Fruit fly (Drosophila melanogaster) whole organism, embryonic: ENCODE results near the gene Uba2.
A peak's percentile ranks its signal among the peaks of the same experiment; 100 is the strongest.

Experiments
- Adf1 ChIP-seq: fragments of 200-800 bp; sonication (Bioruptor generic); IDR thresholded peaks from 2 replicates; pipeline ENCODE4 v1.3.6; 2022; ENCODE audit warnings: missing biosample characterization, missing genetic modification characterization
- CG10321 ChIP-seq: fragments of 200-800 bp; sonication (Bioruptor generic); IDR thresholded peaks from 2 replicates; pipeline ENCODE4 v1.3.6; 2022; ENCODE audit warnings: missing biosample characterization, missing genetic modification characterization
- CG11093 ChIP-seq: fragments of 200-800 bp; sonication (Bioruptor generic); IDR thresholded peaks from 3 replicates; pipeline ENCODE4 v1.3.6; 2022; ENCODE audit warnings: missing biosample characterization, missing genetic modification characterization
- CG11456 ChIP-seq: fragments of 200-800 bp; sonication (Bioruptor generic); IDR thresholded peaks from 3 replicates; pipeline ENCODE4 v1.3.6; 2022; ENCODE audit warnings: missing biosample characterization, missing genetic modification characterization
- CG12219 ChIP-seq: fragments of 200-800 bp; sonication (Bioruptor generic); optimal IDR thresholded peaks from 3 replicates; lab custom pipeline; 2018; ENCODE audit warnings: missing biosample characterization, mild to moderate bottlenecking, missing genetic modification characterization
- CG12744 ChIP-seq: fragments of 200-800 bp; sonication (Bioruptor generic); optimal IDR thresholded peaks from 2 replicates; lab custom pipeline; 2016; ENCODE audit warnings: missing biosample characterization, missing genetic modification characterization
- CG14014 ChIP-seq: fragments of 200-800 bp; sonication (Bioruptor generic); IDR thresholded peaks from 2 replicates; pipeline ENCODE4 v1.3.6; 2022; ENCODE audit warnings: missing biosample characterization, missing genetic modification characterization
- CG1603 ChIP-seq: fragments of 200-800 bp; sonication (Bioruptor generic); optimal IDR thresholded peaks from 2 replicates; lab custom pipeline; 2019; ENCODE audit warnings: missing biosample characterization, mild to moderate bottlenecking, missing genetic modification characterization, moderate library complexity
- CG17359 ChIP-seq: fragments of 200-800 bp; sonication (Bioruptor generic); optimal IDR thresholded peaks from 3 replicates; lab custom pipeline; 2018; ENCODE audit warnings: missing biosample characterization, mild to moderate bottlenecking, missing genetic modification characterization, moderate library complexity
- CG2116 ChIP-seq: fragments of 200-800 bp; sonication (Bioruptor generic); optimal IDR thresholded peaks from 3 replicates; lab custom pipeline; 2018; ENCODE audit warnings: missing biosample characterization, mild to moderate bottlenecking, missing genetic modification characterization
- CG33557 ChIP-seq: fragments of 200-800 bp; sonication (Bioruptor generic); optimal IDR thresholded peaks from 2 replicates; lab custom pipeline; 2019; ENCODE audit warnings: missing biosample characterization, mild to moderate bottlenecking, missing genetic modification characterization, moderate library complexity
- CG34224 ChIP-seq: fragments of 200-800 bp; sonication (Bioruptor generic); IDR thresholded peaks from 3 replicates; pipeline ENCODE4 v1.3.6; 2022; ENCODE audit warnings: missing biosample characterization, missing genetic modification characterization; ENCODE audit not compliant: partially characterized antibody
- CG43689 ChIP-seq: fragments of 200-800 bp; sonication (Bioruptor generic); IDR thresholded peaks from 2 replicates; pipeline ENCODE4 v1.3.6; 2022; ENCODE audit warnings: missing biosample characterization, missing genetic modification characterization
- CG7372 ChIP-seq: fragments of 200-800 bp; sonication (Bioruptor generic); IDR thresholded peaks from 2 replicates; pipeline ENCODE4 v1.3.6; 2022; ENCODE audit warnings: missing biosample characterization, missing genetic modification characterization
- CG7928 ChIP-seq: fragments of 200-800 bp; sonication (Bioruptor generic); optimal IDR thresholded peaks from 2 replicates; lab custom pipeline; 2017; ENCODE audit warnings: missing biosample characterization, mild to moderate bottlenecking, missing genetic modification characterization
- CG9932 ChIP-seq: fragments of 200-800 bp; sonication (Bioruptor generic); IDR thresholded peaks from 2 replicates; pipeline ENCODE4 v1.3.6; 2022; ENCODE audit warnings: missing biosample characterization, missing genetic modification characterization
- Chrac-16 ChIP-seq: fragments of 200-800 bp; sonication (Bioruptor generic); optimal IDR thresholded peaks from 3 replicates; lab custom pipeline; 2016; ENCODE audit warnings: missing biosample characterization, missing genetic modification characterization
- CkIIα-i1 ChIP-seq: fragments of 200-800 bp; sonication (Bioruptor generic); IDR thresholded peaks from 2 replicates; pipeline ENCODE4 v1.3.6; 2022; ENCODE audit warnings: missing biosample characterization, missing genetic modification characterization
- Dek ChIP-seq: fragments of 200-800 bp; sonication (Bioruptor generic); optimal IDR thresholded peaks from 3 replicates; lab custom pipeline; 2019; ENCODE audit warnings: missing biosample characterization, mild to moderate bottlenecking, missing genetic modification characterization, moderate library complexity
- Dfd ChIP-seq, 2 experiments: fragments of >200 bp; optimal IDR thresholded peaks; 2 replicates each; lab custom pipeline; 2017; ENCODE audit warnings: missing biosample characterization in 2 of 2, missing genetic modification characterization in 2 of 2
- Dip3 ChIP-seq: fragments of 200-800 bp; sonication (Bioruptor generic); optimal IDR thresholded peaks from 3 replicates; lab custom pipeline; 2016; ENCODE audit warnings: missing biosample characterization, missing genetic modification characterization
- Dp ChIP-seq: fragments of 200-800 bp; sonication (Bioruptor generic); optimal IDR thresholded peaks from 2 replicates; lab custom pipeline; 2018; ENCODE audit warnings: missing biosample characterization, mild to moderate bottlenecking, missing genetic modification characterization, moderate library complexity
- Drgx ChIP-seq: fragments of 200-800 bp; sonication (Bioruptor generic); IDR thresholded peaks from 2 replicates; pipeline ENCODE4 v1.3.6; 2022; ENCODE audit warnings: missing biosample characterization, missing genetic modification characterization
- H2.0 ChIP-seq: fragments of 200-800 bp; sonication (Bioruptor generic); IDR thresholded peaks from 2 replicates; pipeline ENCODE4 v1.3.6; 2022; ENCODE audit warnings: missing biosample characterization, missing genetic modification characterization
- HHEX ChIP-seq: fragments of 200-800 bp; sonication (Bioruptor generic); optimal IDR thresholded peaks from 3 replicates; lab custom pipeline; 2017; ENCODE audit warnings: missing biosample characterization, mild to moderate bottlenecking, missing genetic modification characterization, missing genetic modification reagents
- HLH54F ChIP-seq: fragments of 200-800 bp; sonication (Bioruptor generic); optimal IDR thresholded peaks from 3 replicates; lab custom pipeline; 2016; ENCODE audit warnings: missing biosample characterization, missing genetic modification characterization
- HmgZ ChIP-seq: fragments of 200-800 bp; sonication (Bioruptor generic); optimal IDR thresholded peaks from 2 replicates; lab custom pipeline; 2018; ENCODE audit warnings: missing biosample characterization, mild to moderate bottlenecking, missing genetic modification characterization
- MBD-R2 ChIP-seq: fragments of 200-800 bp; sonication (Bioruptor generic); IDR thresholded peaks from 2 replicates; pipeline ENCODE4 v1.3.6; 2022; ENCODE audit warnings: missing biosample characterization, missing genetic modification characterization
- MTF-1 ChIP-seq: fragments of 200-800 bp; sonication (Bioruptor generic); optimal IDR thresholded peaks from 2 replicates; lab custom pipeline; 2018; ENCODE audit warnings: missing biosample characterization, mild to moderate bottlenecking, missing genetic modification characterization, borderline replicate concordance
- NFAT ChIP-seq: fragments of 200-800 bp; sonication (Bioruptor generic); IDR thresholded peaks from 2 replicates; pipeline ENCODE4 v1.3.6; 2022; ENCODE audit warnings: missing biosample characterization, missing genetic modification characterization
- Poxn ChIP-seq: fragments of 200-800 bp; sonication (Bioruptor generic); IDR thresholded peaks from 2 replicates; pipeline ENCODE4 v1.3.6; 2022; ENCODE audit warnings: missing biosample characterization, missing genetic modification characterization
- Rfx ChIP-seq: fragments of 200-800 bp; sonication (Bioruptor generic); IDR thresholded peaks from 2 replicates; pipeline ENCODE4 v1.3.6; 2022; ENCODE audit warnings: missing biosample characterization, missing genetic modification characterization
- Rx ChIP-seq: fragments of 200-800 bp; sonication (Bioruptor generic); IDR thresholded peaks from 2 replicates; pipeline ENCODE4 v1.3.6; 2022; ENCODE audit warnings: missing biosample characterization, missing genetic modification characterization
- Sry-δ ChIP-seq: fragments of 200-800 bp; sonication (Bioruptor generic); optimal IDR thresholded peaks from 2 replicates; lab custom pipeline; 2016; ENCODE audit warnings: missing biosample characterization, missing genetic modification characterization
- Tbp ChIP-seq: fragments of >200 bp; optimal IDR thresholded peaks from 2 replicates; lab custom pipeline; 2018; ENCODE audit warnings: missing biosample characterization, missing genetic modification characterization
- Trl ChIP-seq, 3 experiments: fragments of >200 bp in 2 of 3; fragments of 200-800 bp in 1 of 3; sonication (Bioruptor generic) in 1 of 3; optimal IDR thresholded peaks; 2 replicates in 1 of 3; 3 replicates in 2 of 3; lab custom pipeline; 2016 to 2017; ENCODE audit warnings: missing biosample characterization in 1 of 3, missing genetic modification characterization in 1 of 3
- ase ChIP-seq: fragments of 200-800 bp; sonication (Bioruptor generic); IDR thresholded peaks from 3 replicates; pipeline ENCODE4 v1.3.6; 2022; ENCODE audit warnings: missing biosample characterization, missing genetic modification characterization
- crol ChIP-seq: fragments of 200-800 bp; sonication (Bioruptor generic); IDR thresholded peaks from 2 replicates; pipeline ENCODE4 v1.3.6; 2022; ENCODE audit warnings: missing biosample characterization, missing genetic modification characterization
- fu2 ChIP-seq: fragments of 200-800 bp; sonication (Bioruptor generic); optimal IDR thresholded peaks from 2 replicates; lab custom pipeline; 2016; ENCODE audit warnings: missing biosample characterization, missing genetic modification characterization
- gsb ChIP-seq: fragments of 200-800 bp; sonication (Bioruptor generic); IDR thresholded peaks from 2 replicates; pipeline ENCODE4 v1.3.6; 2022; ENCODE audit warnings: missing biosample characterization, missing genetic modification characterization
- jing ChIP-seq: fragments of 200-800 bp; sonication (Bioruptor generic); optimal IDR thresholded peaks from 2 replicates; lab custom pipeline; 2018; ENCODE audit warnings: missing biosample characterization, mild to moderate bottlenecking, missing genetic modification characterization
- klu ChIP-seq: fragments of 200-800 bp; sonication (Bioruptor generic); IDR thresholded peaks from 2 replicates; pipeline ENCODE4 v1.3.6; 2022; ENCODE audit warnings: missing biosample characterization, missing genetic modification characterization
- lilli ChIP-seq: fragments of 200-800 bp; sonication (Bioruptor generic); optimal IDR thresholded peaks from 3 replicates; lab custom pipeline; 2016; ENCODE audit warnings: missing biosample characterization, missing genetic modification characterization
- mam ChIP-seq: fragments of 200-800 bp; sonication (Bioruptor generic); optimal IDR thresholded peaks from 3 replicates; lab custom pipeline; 2016; ENCODE audit warnings: missing biosample characterization, missing genetic modification characterization
- mld ChIP-seq: fragments of 200-800 bp; sonication (Bioruptor generic); IDR thresholded peaks from 3 replicates; pipeline ENCODE4 v1.3.6; 2022; ENCODE audit warnings: missing biosample characterization, missing genetic modification characterization; ENCODE audit not compliant: partially characterized antibody
- nmo ChIP-seq: fragments of 200-800 bp; sonication (Bioruptor generic); optimal IDR thresholded peaks from 2 replicates; lab custom pipeline; 2018; ENCODE audit warnings: missing biosample characterization, mild to moderate bottlenecking, missing genetic modification characterization, moderate library complexity
- pb ChIP-seq: fragments of 200-800 bp; sonication (Bioruptor generic); optimal IDR thresholded peaks from 3 replicates; lab custom pipeline; 2016; ENCODE audit warnings: missing biosample characterization, missing genetic modification characterization
- ro ChIP-seq: fragments of 200-800 bp; sonication (Bioruptor generic); IDR thresholded peaks from 2 replicates; pipeline ENCODE4 v1.3.6; 2022; ENCODE audit warnings: missing biosample characterization, missing genetic modification characterization
- sc ChIP-seq, 3 experiments: fragments of >200 bp in 2 of 3; fragments of 200-800 bp in 1 of 3; sonication (Bioruptor generic) in 1 of 3; optimal IDR thresholded peaks; 2 replicates in 2 of 3; 3 replicates in 1 of 3; lab custom pipeline; 2017; ENCODE audit warnings: mild to moderate bottlenecking in 1 of 3, missing biosample characterization in 1 of 3, missing genetic modification characterization in 1 of 3, missing genetic modification reagents in 1 of 3
- seq ChIP-seq: fragments of 200-800 bp; sonication (Bioruptor generic); IDR thresholded peaks from 2 replicates; pipeline ENCODE4 v1.3.6; 2022; ENCODE audit warnings: missing biosample characterization, missing genetic modification characterization
- vvl ChIP-seq: fragments of 200-800 bp; sonication (Bioruptor generic); IDR thresholded peaks from 2 replicates; pipeline ENCODE4 v1.3.6; 2022; ENCODE audit warnings: missing biosample characterization, missing genetic modification characterization

Uba2 gene

DNA sequence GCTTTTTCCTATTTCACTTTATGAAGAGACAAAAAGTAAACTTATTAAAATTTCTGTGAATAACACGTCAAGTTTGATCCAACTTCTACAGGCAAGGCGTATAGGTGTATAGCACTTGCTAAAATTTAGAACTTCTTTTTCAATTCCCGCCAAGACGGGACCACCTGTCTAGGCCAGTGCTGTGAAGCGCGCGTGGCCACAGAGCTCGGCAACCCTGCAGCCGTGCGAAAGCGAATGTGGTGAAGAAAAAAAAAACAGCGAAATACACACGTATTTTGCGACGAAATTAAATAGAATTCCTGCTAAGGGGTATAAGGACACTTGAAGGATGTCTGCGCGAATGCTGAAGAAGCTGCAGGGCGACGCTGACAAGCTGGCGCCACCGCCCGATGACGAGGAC is 17.4 kb downstream of the Uba2 start, which contains the start of gene Nulp1 (continued):
- TF ChIP-seq CG11456 (GFP tag; lab: Robert Waterston, UW) (peak; percentile 7; the same call in 2 of the 3 replicates), Poxn (GFP tag; lab: Robert Waterston, UW) (no peak), lilli (GFP tag; lab: Kevin White, UChicago) (peak; percentile 23), CG7928 (GFP tag; lab: Kevin White, UChicago) (peak; percentile 39), Dek (no peak), CG33557 (no peak), Sry-δ (GFP tag; lab: Kevin White, UChicago) (peak; percentile 33), H2.0 (GFP tag; lab: Robert Waterston, UW) (no peak), CG34224 (no peak), MTF-1 (no peak), Dfd (GFP tag; optimal IDR thresholded peaks at IDR 0.05; lab: Kevin White, UChicago) (no peak), NFAT (GFP tag; lab: Robert Waterston, UW) (peak; percentile 65; the same call in 1 of the 2 replicates), CG9932 (GFP tag; lab: Robert Waterston, UW) (peak; percentile 50), CG12744 (GFP tag; lab: Kevin White, UChicago) (no peak), Rfx (GFP tag; lab: Robert Waterston, UW) (peak; percentile 69), CG17359 (tag; lab: Kevin White, UChicago) (peak; percentile 64), Dip3 (GFP tag; lab: Kevin White, UChicago) (peak; percentile 25), mam (GFP tag; lab: Kevin White, UChicago) (peak; percentile 50), crol (no peak), klu (GFP tag; lab: Robert Waterston, UW) (no peak), vvl (GFP tag; lab: Robert Waterston, UW) (peak; percentile 41), sc (optimal IDR thresholded peaks at IDR 0.05; lab: Kevin White, UChicago) (no peak), sc (GFP tag; optimal IDR thresholded peaks at IDR 0.05; lab: Kevin White, UChicago) (no peak), Drgx (GFP tag; lab: Robert Waterston, UW) (no peak), fu2 (peak; percentile 30), CG2116 (GFP tag; lab: Kevin White, UChicago) (peak; percentile 55), ase (GFP tag; lab: Robert Waterston, UW) (no peak), CG14014 (GFP tag; lab: Robert Waterston, UW) (0 out of 2 replicates have a peak, but pooled peaks have one; percentile 21), Tbp (GFP tag; lab: Kevin White, UChicago) (no peak), CkIIα-i1 (GFP tag; lab: Robert Waterston, UW) (no peak), CG10321 (no peak), seq (GFP tag; lab: Robert Waterston, UW) (no peak), CG7372 (GFP tag; lab: Robert Waterston, UW) (no peak), Trl (optimal IDR thresholded peaks at IDR 0.05; lab: Kevin White, UChicago) (no peak), Trl (GFP tag; optimal IDR thresholded peaks at IDR 0.05; lab: Kevin White, UChicago) (peak; percentile 34), CG43689 (GFP tag; lab: Robert Waterston, UW) (no peak), Dp (GFP tag; lab: Kevin White, UChicago) (peak; percentile 89), nmo (GFP tag; lab: Kevin White, UChicago) (peak; percentile 2), CG12219 (GFP tag; lab: Kevin White, UChicago) (no peak), Adf1 (GFP tag; lab: Robert Waterston, UW) (no peak), CG1603 (tag; lab: Kevin White, UChicago) (peak; percentile 58), pb (GFP tag; lab: Kevin White, UChicago) (no peak), jing (GFP tag; lab: Kevin White, UChicago) (no peak), HmgZ (tag; lab: Kevin White, UChicago) (peak; percentile 49), CG11093 (no peak), Rx (GFP tag; lab: Robert Waterston, UW) (0 out of 2 replicates have a peak, but pooled peaks have one; percentile 9), Chrac-16 (GFP tag; lab: Kevin White, UChicago) (no peak), gsb (GFP tag; lab: Robert Waterston, UW) (0 out of 2 replicates have a peak, but pooled peaks have one; percentile 18), mld (GFP tag; lab: Robert Waterston, UW) (no peak), HHEX (no peak), ro (GFP tag; lab: Robert Waterston, UW) (no peak), MBD-R2 (GFP tag; lab: Robert Waterston, UW) (peak; percentile 93), HLH54F (peak; percentile 55)
